Fruit fly (Drosophila melanogaster): Measurements from ENCODE around the gene CG13010.

CG13010 gene

dm6 chrX:16692325-16692724, 13.6 kb upstream of the CG13010 start (continued):
- TF ChIP-seq CG2875 (GFP tag; optimal IDR thresholded peaks at IDR 0.05) (no peak), sug (tag; optimal IDR thresholded peaks at IDR 0.05) (peak; percentile 23), Rfx (GFP tag; IDR thresholded peaks at IDR 0.05) (no peak), crol (GFP tag; IDR thresholded peaks at IDR 0.05) (no peak), Camta (GFP tag; optimal IDR thresholded peaks at IDR 0.05) (no peak), GATAe (GFP tag; conservative IDR thresholded peaks at IDR 0.05) (no peak), Dp (GFP tag; optimal IDR thresholded peaks at IDR 0.05) (no peak), CG7839 (tag; optimal IDR thresholded peaks at IDR 0.05) (peak; percentile 51), Neu2 (GFP tag; optimal IDR thresholded peaks at IDR 0.05; ENCODE audit: borderline replicate concordance) (no peak), Eip74EF (GFP tag; optimal IDR thresholded peaks at IDR 0.05) (peak in 1 of 2 experiments; percentile 25), CG9876 (GFP tag; optimal IDR thresholded peaks at IDR 0.05) (no peak), dysf (GFP tag; IDR thresholded peaks at IDR 0.05) (no peak), CG11723 (GFP tag; optimal IDR thresholded peaks at IDR 0.05) (no peak), CG5180 (GFP tag; optimal IDR thresholded peaks at IDR 0.05) (no peak), CG17328 (GFP tag; IDR thresholded peaks at IDR 0.05) (no peak), CG18599 (GFP tag; optimal IDR thresholded peaks at IDR 0.05) (peak; percentile 1), gcm2 (GFP tag; optimal IDR thresholded peaks at IDR 0.05) (no peak), CkIIα-i1 (GFP tag; IDR thresholded peaks at IDR 0.05) (no peak), C15 (GFP tag; IDR thresholded peaks at IDR 0.05) (no peak), unpg (GFP tag; optimal IDR thresholded peaks at IDR 0.05) (peak; percentile 5), h (optimal IDR thresholded peaks at IDR 0.05) (no peak), Taf1 (GFP tag; IDR thresholded peaks at IDR 0.05) (no peak), Poxn (GFP tag; IDR thresholded peaks at IDR 0.05) (no peak), Hr51 (GFP tag; optimal IDR thresholded peaks at IDR 0.05) (peak in 1 of 2 experiments; percentile 59), CG8924 (tag; optimal IDR thresholded peaks at IDR 0.05) (peak; percentile 20), yki (optimal IDR thresholded peaks at IDR 0.05) (no peak), luna (GFP tag; optimal IDR thresholded peaks at IDR 0.05) (no peak), CG9817 (tag; optimal IDR thresholded peaks at IDR 0.05) (peak; percentile 35), gro (GFP tag; optimal IDR thresholded peaks at IDR 0.05) (no peak), dmrt99B (tag; optimal IDR thresholded peaks at IDR 0.05) (peak; percentile 49), CG13296 (GFP tag; optimal IDR thresholded peaks at IDR 0.05) (no peak), Sox102F (GFP tag; optimal IDR thresholded peaks at IDR 0.05) (peak; percentile 44), CG12659 (GFP tag; optimal IDR thresholded peaks at IDR 0.05) (peak; percentile 10), CG12155 (GFP tag; optimal IDR thresholded peaks at IDR 0.05) (no peak), Oaz (GFP tag; IDR thresholded peaks at IDR 0.05) (no peak), CG8388 (GFP tag; optimal IDR thresholded peaks at IDR 0.05) (peak; percentile 13), prd (optimal IDR thresholded peaks at IDR 0.05) (no peak), prd (GFP tag; IDR thresholded peaks at IDR 0.05) (no peak), inv (GFP tag; IDR thresholded peaks at IDR 0.05; ENCODE audit: partially characterized antibody) (no peak), CG2712 (tag; optimal IDR thresholded peaks at IDR 0.05) (no peak), CG15696 (tag; optimal IDR thresholded peaks at IDR 0.05) (no peak), CG3995 (GFP tag; optimal IDR thresholded peaks at IDR 0.05) (no peak), tio (GFP tag; optimal IDR thresholded peaks at IDR 0.05) (no peak), lov (optimal IDR thresholded peaks at IDR 0.05) (no peak), lov (GFP tag; IDR thresholded peaks at IDR 0.05) (no peak), gt (GFP tag; IDR thresholded peaks at IDR 0.05) (no peak), MBD-R2 (GFP tag; IDR thresholded peaks at IDR 0.05) (no peak), CG6854 (GFP tag; optimal IDR thresholded peaks at IDR 0.05) (no peak), CG7556 (GFP tag; optimal IDR thresholded peaks at IDR 0.05) (peak; percentile 58), Dek (tag; optimal IDR thresholded peaks at IDR 0.05) (peak; percentile 18), CG16813 (GFP tag; IDR thresholded peaks at IDR 0.05; ENCODE audit: partially characterized antibody) (no peak), E2f2 (GFP tag; IDR thresholded peaks at IDR 0.05) (no peak)

Data from whole organism, embryonic.